Worm (Caenorhabditis elegans) whole organism, young adult: ENCODE results near the gene Y17G9A.4.

Experiments used
- C17E4.6 ChIP-seq: fragments of 200-800 bp; sonication (Bioruptor generic); IDR thresholded peaks from 2 replicates; pipeline ENCODE4 v1.3.6; 2022; ENCODE audit warnings: missing genetic modification reagents, missing genetic modification characterization, missing compliant biosample characterization
- F49E8.2 ChIP-seq: sonication (generic microtip); optimal IDR thresholded peaks from 3 replicates; lab custom pipeline; 2017; ENCODE audit warnings: missing genetic modification characterization, mild to moderate bottlenecking, missing compliant biosample characterization, antibody characterized with exemption, moderate library complexity; ENCODE audit not compliant: insufficient read depth
- F52B5.7 ChIP-seq: sonication (generic microtip); optimal IDR thresholded peaks from 2 replicates; lab custom pipeline; 2016; ENCODE audit warnings: mild to moderate bottlenecking, missing genetic modification characterization, missing compliant biosample characterization
- F55B11.4 ChIP-seq: sonication (generic microtip); optimal IDR thresholded peaks from 2 replicates; lab custom pipeline; 2016; ENCODE audit warnings: missing compliant biosample characterization, missing genetic modification characterization, borderline replicate concordance; ENCODE audit not compliant: insufficient read depth
- Y56A3A.18 ChIP-seq: fragments of 200-800 bp; sonication (Bioruptor generic); IDR thresholded peaks from 2 replicates; pipeline ENCODE4 v1.3.6; 2022; ENCODE audit warnings: missing genetic modification reagents, missing genetic modification characterization, missing compliant biosample characterization
- ZK185.1 ChIP-seq: sonication (generic microtip); optimal IDR thresholded peaks from 2 replicates; lab custom pipeline; 2016; ENCODE audit warnings: mild to moderate bottlenecking, missing genetic modification characterization, missing compliant biosample characterization; ENCODE audit not compliant: poor library complexity, severe bottlenecking
- attf-6 ChIP-seq: fragments of 200-800 bp; sonication (Bioruptor generic); IDR thresholded peaks from 2 replicates; pipeline ENCODE4 v1.3.6; 2022; ENCODE audit warnings: missing genetic modification reagents, missing genetic modification characterization, missing compliant biosample characterization
- ceh-27 ChIP-seq: fragments of 200-800 bp; sonication (Bioruptor generic); optimal IDR thresholded peaks from 2 replicates; lab custom pipeline; 2018; ENCODE audit warnings: mild to moderate bottlenecking, missing genetic modification characterization, moderate library complexity, missing compliant biosample characterization
- efl-1 ChIP-seq: fragments of 150-350 bp; optimal IDR thresholded peaks from 2 replicates; lab custom pipeline; 2014; ENCODE audit warnings: missing biosample characterization, missing genetic modification reagents, missing genetic modification characterization
- egrh-3 ChIP-seq: fragments of 200-800 bp; sonication (Bioruptor generic); IDR thresholded peaks from 2 replicates; pipeline ENCODE4 v1.3.6; 2022; ENCODE audit warnings: missing genetic modification reagents, missing genetic modification characterization, missing compliant biosample characterization
- fkh-3 ChIP-seq: sonication (generic microtip); optimal IDR thresholded peaks from 2 replicates; lab custom pipeline; 2016; ENCODE audit warnings: mild to moderate bottlenecking, missing genetic modification characterization, missing compliant biosample characterization
- him-1 ChIP-seq: sonication (generic microtip); optimal IDR thresholded peaks from 2 replicates; lab custom pipeline; 2016; ENCODE audit warnings: missing genotype, missing genetic modification reagents, missing genetic modification characterization, missing compliant biosample characterization
- hlh-12 ChIP-seq: sonication (generic microtip); optimal IDR thresholded peaks from 2 replicates; lab custom pipeline; 2016; ENCODE audit warnings: missing genetic modification characterization, missing compliant biosample characterization
- hsf-1 ChIP-seq: fragments of 200-800 bp; sonication (Bioruptor generic); IDR thresholded peaks from 2 replicates; pipeline ENCODE4 v1.3.6; 2022; ENCODE audit warnings: missing genetic modification reagents, missing genetic modification characterization, missing compliant biosample characterization
- let-607 ChIP-seq, 2 experiments: fragments of 200-800 bp in 1 of 2; sonication (Bioruptor generic) in 1 of 2; sonication (generic microtip) in 1 of 2; optimal IDR thresholded peaks; 2 replicates each; lab custom pipeline; 2016 to 2018; ENCODE audit warnings: mild to moderate bottlenecking in 2 of 2, missing compliant biosample characterization in 2 of 2, missing genetic modification characterization in 2 of 2, moderate library complexity in 2 of 2, missing genotype in 1 of 2
- lin-26 ChIP-seq: fragments of 200-800 bp; sonication (Bioruptor generic); IDR thresholded peaks from 2 replicates; pipeline ENCODE4 v1.3.6; 2022; ENCODE audit warnings: missing genetic modification reagents, missing genetic modification characterization, missing compliant biosample characterization
- lin-35 ChIP-seq, 3 experiments: fragments of 150-350 bp in 2 of 3; sonication (generic microtip) in 1 of 3; optimal IDR thresholded peaks; 2 replicates each; lab custom pipeline; 2014 to 2018; ENCODE audit warnings: missing biosample characterization in 3 of 3, missing genetic modification characterization in 3 of 3, missing genetic modification reagents in 3 of 3
- lin-40 ChIP-seq: sonication (generic microtip); optimal IDR thresholded peaks from 2 replicates; lab custom pipeline; 2016; ENCODE audit warnings: missing genetic modification characterization, mild to moderate bottlenecking, missing compliant biosample characterization, missing genotype, missing genetic modification reagents
- lin-54 ChIP-seq: fragments of 200-800 bp; sonication (Bioruptor generic); optimal IDR thresholded peaks from 2 replicates; lab custom pipeline; 2018; ENCODE audit warnings: mild to moderate bottlenecking, missing genetic modification characterization, missing compliant biosample characterization
- lsy-27 ChIP-seq: sonication (generic microtip); optimal IDR thresholded peaks from 2 replicates; lab custom pipeline; 2017; ENCODE audit warnings: missing genetic modification characterization, mild to moderate bottlenecking, missing compliant biosample characterization, antibody characterized with exemption, missing genotype, borderline replicate concordance; ENCODE audit not compliant: insufficient read depth
- madf-10 ChIP-seq: sonication (generic microtip); optimal IDR thresholded peaks from 2 replicates; lab custom pipeline; 2016; ENCODE audit warnings: mild to moderate bottlenecking, missing genetic modification characterization, missing compliant biosample characterization
- madf-6 ChIP-seq: fragments of 200-800 bp; sonication (Bioruptor generic); IDR thresholded peaks from 2 replicates; pipeline ENCODE4 v1.3.6; 2022; ENCODE audit warnings: missing genetic modification reagents, missing genetic modification characterization, missing compliant biosample characterization
- madf-8 ChIP-seq: fragments of 200-800 bp; sonication (Bioruptor generic); conservative IDR thresholded peaks from 2 replicates; pipeline ENCODE4 v1.3.6; 2022; ENCODE audit warnings: missing genetic modification reagents, missing genetic modification characterization, missing compliant biosample characterization
- mxl-1 ChIP-seq: sonication (generic microtip); optimal IDR thresholded peaks from 2 replicates; lab custom pipeline; 2016; ENCODE audit warnings: missing genetic modification characterization, missing compliant biosample characterization
- nfya-1 ChIP-seq: sonication (generic microtip); optimal IDR thresholded peaks from 2 replicates; lab custom pipeline; 2017; ENCODE audit warnings: antibody characterized with exemption, missing compliant biosample characterization, missing genetic modification characterization, borderline replicate concordance; ENCODE audit not compliant: insufficient read depth
- nfya-2 ChIP-seq: fragments of 200-800 bp; sonication (Bioruptor generic); IDR thresholded peaks from 2 replicates; pipeline ENCODE4 v1.3.6; 2022; ENCODE audit warnings: missing genetic modification reagents, missing genetic modification characterization, missing compliant biosample characterization
- nhr-120 ChIP-seq: fragments of 200-800 bp; sonication (Bioruptor generic); IDR thresholded peaks from 2 replicates; pipeline ENCODE4 v1.3.6; 2022; ENCODE audit warnings: missing genetic modification characterization, missing compliant biosample characterization
- nhr-179 ChIP-seq: sonication (generic microtip); optimal IDR thresholded peaks from 2 replicates; lab custom pipeline; 2016; ENCODE audit warnings: mild to moderate bottlenecking, missing genetic modification characterization, missing compliant biosample characterization
- nhr-90 ChIP-seq: sonication (generic microtip); optimal IDR thresholded peaks from 2 replicates; lab custom pipeline; 2016; ENCODE audit warnings: missing genotype, mild to moderate bottlenecking, missing genetic modification characterization, missing compliant biosample characterization
- rcor-1 ChIP-seq: fragments of 200-800 bp; sonication (Bioruptor generic); IDR thresholded peaks from 2 replicates; pipeline ENCODE4 v1.3.6; 2022; ENCODE audit warnings: missing genetic modification reagents, missing genetic modification characterization, missing compliant biosample characterization
- rec-8 ChIP-seq, 2 experiments: sonication (generic microtip); optimal IDR thresholded peaks; 2 replicates each; lab custom pipeline; 2016; ENCODE audit warnings: mild to moderate bottlenecking in 2 of 2, missing genetic modification characterization in 2 of 2, missing genetic modification reagents in 2 of 2, missing genotype in 2 of 2, missing biosample characterization in 1 of 2, missing compliant biosample characterization in 1 of 2, moderate library complexity in 1 of 2
- rpc-1 ChIP-seq, 2 experiments: fragments of 150-350 bp in 1 of 2; sonication (generic microtip) in 1 of 2; optimal IDR thresholded peaks; 2 replicates each; lab custom pipeline; 2014 to 2018; ENCODE audit warnings: missing biosample characterization in 1 of 2, missing genetic modification characterization in 1 of 2, missing genetic modification reagents in 1 of 2, missing genotype in 1 of 2
- sdz-38 ChIP-seq: sonication (generic microtip); optimal IDR thresholded peaks from 2 replicates; lab custom pipeline; 2016; ENCODE audit warnings: missing genotype, missing genetic modification characterization, missing compliant biosample characterization
- snpc-1.3 ChIP-seq: sonication (generic microtip); optimal IDR thresholded peaks from 2 replicates; lab custom pipeline; 2017; ENCODE audit warnings: missing genetic modification characterization, mild to moderate bottlenecking, missing compliant biosample characterization, antibody characterized with exemption, moderate library complexity, missing genotype, missing genetic modification reagents; ENCODE audit not compliant: insufficient read depth
- snpc-3.4 ChIP-seq: sonication (generic microtip); optimal IDR thresholded peaks from 2 replicates; lab custom pipeline; 2017; ENCODE audit warnings: missing genetic modification characterization, mild to moderate bottlenecking, missing compliant biosample characterization, antibody characterized with exemption, moderate library complexity, missing genotype, missing genetic modification reagents
- somi-1 ChIP-seq: fragments of 200-800 bp; sonication (Bioruptor generic); optimal IDR thresholded peaks from 2 replicates; lab custom pipeline; 2018; ENCODE audit warnings: mild to moderate bottlenecking, missing genetic modification characterization, missing compliant biosample characterization
- tbp1 ChIP-seq: fragments of 200-800 bp; sonication (Bioruptor generic); optimal IDR thresholded peaks from 2 replicates; lab custom pipeline; 2018; ENCODE audit warnings: mild to moderate bottlenecking, missing genetic modification characterization, missing compliant biosample characterization
- tbx-9 ChIP-seq: sonication (generic microtip); optimal IDR thresholded peaks from 2 replicates; lab custom pipeline; 2016; ENCODE audit warnings: borderline replicate concordance, missing genetic modification characterization, inconsistent platforms, missing compliant biosample characterization
- unc-62 ChIP-seq: fragments of 150-350 bp; optimal IDR thresholded peaks from 2 replicates; lab custom pipeline; 2014; ENCODE audit warnings: missing biosample characterization, missing genetic modification reagents, missing genetic modification characterization
- xnd-1 ChIP-seq: sonication (generic microtip); optimal IDR thresholded peaks from 2 replicates; lab custom pipeline; 2016; ENCODE audit warnings: missing genotype, missing genetic modification reagents, missing genetic modification characterization, missing compliant biosample characterization
- zfh-2 ChIP-seq: fragments of 200-800 bp; sonication (Bioruptor generic); conservative IDR thresholded peaks from 2 replicates; pipeline ENCODE4 v1.3.6; 2022; ENCODE audit warnings: missing genetic modification reagents, missing genetic modification characterization, missing compliant biosample characterization
- ztf-28 ChIP-seq: fragments of 200-800 bp; sonication (Bioruptor generic); IDR thresholded peaks from 2 replicates; pipeline ENCODE4 v1.3.6; 2022; ENCODE audit warnings: missing genetic modification reagents, missing genetic modification characterization, missing compliant biosample characterization

The Y17G9A.4 gene

DNA sequence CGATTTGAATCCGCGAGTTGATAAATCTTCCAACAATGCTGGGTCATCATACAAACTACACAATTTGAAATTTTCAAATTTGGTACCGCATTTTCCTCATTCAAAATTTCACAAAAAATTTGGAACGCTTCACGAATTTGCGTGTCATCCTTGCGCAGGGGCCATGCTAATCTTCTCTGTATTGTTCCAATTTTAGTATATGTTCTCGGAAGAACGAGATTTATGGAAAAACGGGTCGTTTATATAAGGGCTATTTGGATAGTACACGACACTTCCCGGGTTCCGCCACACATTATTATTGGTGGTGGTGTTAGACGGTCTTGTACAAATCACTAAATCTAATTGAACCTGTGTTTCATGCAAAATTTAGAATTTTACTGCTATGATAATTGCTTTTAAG is 24.1 kb upstream of the Y17G9A.4 start (continued):
- TF ChIP-seq ztf-28 (GFP tag; lab: Robert Waterston, UW) = no peak
- no peak for TF ChIP-seq rec-8 (tag; optimal IDR thresholded peaks at IDR 0.05; lab: Kevin White, UChicago)
- no peak for TF ChIP-seq snpc-1.3 (tag; lab: Kevin White, UChicago)
- no peak for TF ChIP-seq lin-35 (GFP tag; optimal IDR thresholded peaks at IDR 0.05; lab: Kevin White, UChicago)
- TF ChIP-seq nfya-2 (GFP tag; lab: Robert Waterston, UW) = no peak

DNA sequence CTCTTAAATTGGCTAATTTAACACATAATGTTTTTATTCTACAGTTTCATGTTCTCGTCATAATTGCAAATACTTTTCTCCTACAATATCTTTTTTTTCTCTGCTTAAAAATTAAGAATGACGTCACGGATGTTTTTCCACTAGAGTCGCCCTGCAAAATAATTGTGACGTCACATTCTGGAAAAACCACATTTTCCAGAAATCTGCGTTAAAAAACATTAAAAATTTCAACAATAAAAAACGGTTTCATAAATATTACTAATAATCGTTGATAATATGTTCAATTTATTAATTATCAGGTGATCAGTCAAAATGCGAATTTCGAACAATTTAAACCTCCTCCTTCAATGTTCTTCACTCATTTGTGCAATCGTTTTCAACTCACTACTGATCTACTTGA is 22.6 kb upstream of the Y17G9A.4 start, which contains the start of gene str-166:
Gene str-166 (plus strand): TSS at position 301 of the 400 bp plus-strand sequence.
- TF ChIP-seq tbp1 (GFP tag; lab: Kevin White, UChicago) (no peak), tbx-9 (tag; lab: Kevin White, UChicago) (no peak), rpc-1 (optimal IDR thresholded peaks at IDR 0.05; lab: Kevin White, UChicago) (no peak), rpc-1 (tag; optimal IDR thresholded peaks at IDR 0.05; lab: Kevin White, UChicago) (no peak)

- TF ChIP-seq rpc-1 (optimal IDR thresholded peaks at IDR 0.05; lab: Kevin White, UChicago) (no peak), rpc-1 (tag; optimal IDR thresholded peaks at IDR 0.05; lab: Kevin White, UChicago) (peak; percentile 25), rcor-1 (peak; percentile 96), lin-54 (GFP tag; lab: Kevin White, UChicago) (peak; percentile 73), nhr-120 (GFP tag; lab: Robert Waterston, UW) (no peak), mxl-1 (tag; lab: Kevin White, UChicago) (peak; percentile 13), nhr-90 (tag; lab: Kevin White, UChicago) (no peak), C17E4.6 (GFP tag; lab: Robert Waterston, UW) (peak; percentile 42; the same call in 1 of the 2 replicates), nfya-2 (GFP tag; lab: Robert Waterston, UW) (no peak), ceh-27 (GFP tag; lab: Kevin White, UChicago) (no peak), zfh-2 (GFP tag; lab: Robert Waterston, UW) (no peak), hsf-1 (GFP tag; lab: Robert Waterston, UW) (peak; percentile 73), madf-8 (GFP tag; lab: Robert Waterston, UW) (peak; percentile 46), sdz-38 (tag; lab: Kevin White, UChicago) (no peak), F55B11.4 (tag; lab: Kevin White, UChicago) (no peak), lin-40 (tag; lab: Kevin White, UChicago) (no peak), lin-26 (GFP tag; lab: Robert Waterston, UW) (peak; percentile 40; the same call in 1 of the 2 replicates), egrh-3 (GFP tag; lab: Robert Waterston, UW) (0 out of 2 replicates have a peak, but pooled peaks have one; percentile 26), nhr-179 (tag; lab: Kevin White, UChicago) (no peak), F52B5.7 (tag; lab: Kevin White, UChicago) (no peak), madf-6 (GFP tag; lab: Robert Waterston, UW) (peak; percentile 88), somi-1 (GFP tag; lab: Kevin White, UChicago) (no peak), unc-62 (GFP tag; lab: Kevin White, UChicago) (no peak), ZK185.1 (tag; lab: Kevin White, UChicago) (no peak), him-1 (tag; lab: Kevin White, UChicago) (peak; percentile 92), nfya-1 (tag; lab: Kevin White, UChicago) (no peak), madf-10 (tag; lab: Kevin White, UChicago) (no peak), let-607 (tag; optimal IDR thresholded peaks at IDR 0.05; lab: Kevin White, UChicago) (no peak), fkh-3 (tag; lab: Kevin White, UChicago) (no peak), hlh-12 (no peak), xnd-1 (tag; lab: Kevin White, UChicago) (peak; percentile 14), efl-1 (no peak), rec-8 (tag; optimal IDR thresholded peaks at IDR 0.05; lab: Kevin White, UChicago) (peak in 1 of 2 experiments; percentile 25), Y56A3A.18 (GFP tag; lab: Robert Waterston, UW) (peak; percentile 79; the same call in 1 of the 2 replicates), attf-6 (GFP tag; lab: Robert Waterston, UW) (peak; percentile 96), lsy-27 (tag; lab: Kevin White, UChicago) (peak; percentile 77), F49E8.2 (tag; lab: Kevin White, UChicago) (peak; percentile 95), snpc-3.4 (peak; percentile 97)
Measured at ce11 chrIV:4880634-4881033, 19.3 kb upstream of the Y17G9A.4 start.
